Fruit fly (Drosophila melanogaster) whole organism, embryonic: ENCODE data around the gene spirit.
A peak's percentile ranks its signal among the peaks of the same experiment; 100 is the strongest.

Experiments
- Atf3 ChIP-seq: fragments of 200-800 bp; sonication (Bioruptor generic); optimal IDR thresholded peaks from 3 replicates; lab custom pipeline; 2016; ENCODE audit warnings: missing biosample characterization, missing genetic modification characterization
- CG12104 ChIP-seq: fragments of 200-800 bp; sonication (Bioruptor generic); optimal IDR thresholded peaks from 3 replicates; lab custom pipeline; 2016; ENCODE audit warnings: missing biosample characterization, missing genetic modification characterization
- CG17829 ChIP-seq: fragments of 200-800 bp; optimal IDR thresholded peaks from 2 replicates; lab custom pipeline; 2019; ENCODE audit warnings: missing biosample characterization, mild to moderate bottlenecking, missing genetic modification characterization, moderate library complexity
- CG31388 ChIP-seq: fragments of 200-800 bp; sonication (Bioruptor generic); optimal IDR thresholded peaks from 2 replicates; lab custom pipeline; 2016; ENCODE audit warnings: missing biosample characterization, missing genetic modification characterization
- CG4617 ChIP-seq: fragments of 200-800 bp; sonication (Bioruptor generic); optimal IDR thresholded peaks from 3 replicates; lab custom pipeline; 2016; ENCODE audit warnings: missing biosample characterization, missing genetic modification characterization, borderline replicate concordance
- Sry-β ChIP-seq: fragments of 200-800 bp; sonication (Bioruptor generic); optimal IDR thresholded peaks from 2 replicates; lab custom pipeline; 2018; ENCODE audit warnings: missing biosample characterization, mild to moderate bottlenecking, missing genetic modification characterization, moderate library complexity
- TFAM ChIP-seq: fragments of 200-800 bp; sonication (Bioruptor generic); optimal IDR thresholded peaks from 2 replicates; lab custom pipeline; 2017; ENCODE audit warnings: missing biosample characterization, missing genetic modification characterization, inconsistent platforms
- cato ChIP-seq: fragments of 200-800 bp; sonication (Bioruptor generic); optimal IDR thresholded peaks from 2 replicates; lab custom pipeline; 2016; ENCODE audit warnings: missing biosample characterization, missing genetic modification characterization, borderline replicate concordance
- ind ChIP-seq: fragments of 200-800 bp; sonication (Bioruptor generic); optimal IDR thresholded peaks from 3 replicates; lab custom pipeline; 2016; ENCODE audit warnings: missing biosample characterization, missing genetic modification characterization
- psq ChIP-seq: fragments of 200-800 bp; sonication (Bioruptor generic); optimal IDR thresholded peaks from 2 replicates; lab custom pipeline; 2017; ENCODE audit warnings: missing biosample characterization, missing genetic modification characterization
- shn ChIP-seq: fragments of 200-800 bp; sonication (Bioruptor generic); optimal IDR thresholded peaks from 3 replicates; lab custom pipeline; 2016; ENCODE audit warnings: missing biosample characterization, missing genetic modification characterization
- zfh1 ChIP-seq: fragments of 200-800 bp; sonication (Bioruptor generic); IDR thresholded peaks from 3 replicates; pipeline ENCODE4 v1.3.6; 2022; ENCODE audit warnings: missing biosample characterization, missing genetic modification characterization

DNA sequence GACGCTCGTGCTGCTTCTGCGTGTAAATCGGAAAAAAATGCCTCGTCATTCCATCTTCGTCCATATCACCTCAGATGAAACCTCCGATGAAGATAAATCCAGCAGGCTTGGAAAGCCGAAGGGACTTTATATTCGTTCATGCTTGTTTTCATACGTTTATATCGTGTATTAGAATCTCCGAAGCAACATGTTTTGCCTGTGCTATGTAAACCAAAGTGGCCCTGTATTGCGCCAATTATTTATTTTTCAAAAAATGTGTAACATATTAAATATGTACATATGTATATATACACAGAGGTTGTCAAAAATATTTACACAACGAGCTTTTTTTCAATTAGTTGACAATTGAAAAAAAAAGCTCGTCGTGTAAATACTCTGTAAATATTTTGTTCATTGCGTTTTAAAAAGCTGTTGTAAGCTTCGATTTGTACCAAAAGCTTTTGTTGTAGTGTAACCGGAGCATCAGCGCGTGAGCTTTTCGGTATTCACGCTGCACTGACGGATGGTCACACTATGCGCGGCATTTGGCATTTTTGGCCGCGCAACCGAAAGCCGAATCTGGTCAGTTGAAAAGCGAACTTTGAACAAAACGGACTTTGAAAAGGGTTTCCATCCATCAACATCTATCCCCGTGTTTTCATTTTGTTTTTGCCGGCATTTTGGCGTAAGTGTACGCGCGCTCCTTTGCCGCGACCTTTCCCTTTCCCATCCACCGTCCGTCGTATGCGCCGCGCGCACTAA, 521 bp upstream of the spirit start, which contains the start of gene CG12065:
- TF ChIP-seq CG17829 (tag; lab: Kevin White, UChicago) (peak; percentile 17), CG31388 (no peak), shn (GFP tag; lab: Kevin White, UChicago) (no peak), TFAM (GFP tag; lab: Kevin White, UChicago) (no peak), ind (GFP tag; lab: Kevin White, UChicago) (no peak), cato (GFP tag; lab: Kevin White, UChicago) (no peak), CG12104 (GFP tag; lab: Kevin White, UChicago) (peak; percentile 42), psq (GFP tag; lab: Kevin White, UChicago) (no peak), Sry-β (GFP tag; lab: Kevin White, UChicago) (no peak), zfh1 (no peak), Atf3 (GFP tag; lab: Kevin White, UChicago) (no peak), CG4617 (GFP tag; lab: Kevin White, UChicago) (no peak)
